Fruit fly (Drosophila melanogaster) whole organism, embryonic: ENCODE data around the gene CG31908.

Source experiments
- Atf6 ChIP-seq: fragments of 200-800 bp; sonication (Bioruptor generic); IDR thresholded peaks from 2 replicates; pipeline ENCODE4 v1.3.6; 2022; ENCODE audit warnings: missing biosample characterization, missing genetic modification characterization
- BEAF-32 ChIP-seq: fragments of 200-800 bp; sonication (Bioruptor generic); optimal IDR thresholded peaks from 3 replicates; lab custom pipeline; 2017; ENCODE audit warnings: missing biosample characterization, missing genetic modification characterization, mild to moderate bottlenecking, moderate library complexity, missing genetic modification reagents
- CG10431 ChIP-seq: fragments of 200-800 bp; sonication (Bioruptor generic); optimal IDR thresholded peaks from 3 replicates; lab custom pipeline; 2018; ENCODE audit warnings: missing biosample characterization, mild to moderate bottlenecking, missing genetic modification characterization
- CG12659 ChIP-seq: fragments of 200-800 bp; sonication (Bioruptor generic); optimal IDR thresholded peaks from 3 replicates; lab custom pipeline; 2017; ENCODE audit warnings: mild to moderate bottlenecking, missing biosample characterization, missing genetic modification reagents, missing genetic modification characterization
- CG14014 ChIP-seq: fragments of 200-800 bp; sonication (Bioruptor generic); IDR thresholded peaks from 2 replicates; pipeline ENCODE4 v1.3.6; 2022; ENCODE audit warnings: missing biosample characterization, missing genetic modification characterization
- CG14710 ChIP-seq: fragments of 200-800 bp; sonication (Bioruptor generic); optimal IDR thresholded peaks from 3 replicates; lab custom pipeline; 2019; ENCODE audit warnings: missing biosample characterization, mild to moderate bottlenecking, missing genetic modification characterization, moderate library complexity
- CG15073 ChIP-seq: fragments of 200-800 bp; sonication (Bioruptor generic); optimal IDR thresholded peaks from 2 replicates; lab custom pipeline; 2016; ENCODE audit warnings: missing biosample characterization, missing genetic modification characterization
- CG1603 ChIP-seq: fragments of 200-800 bp; sonication (Bioruptor generic); optimal IDR thresholded peaks from 2 replicates; lab custom pipeline; 2019; ENCODE audit warnings: missing biosample characterization, mild to moderate bottlenecking, missing genetic modification characterization, moderate library complexity
- CG30020 ChIP-seq: fragments of 200-800 bp; optimal IDR thresholded peaks from 2 replicates; lab custom pipeline; 2019; ENCODE audit warnings: missing biosample characterization, mild to moderate bottlenecking, missing genetic modification characterization, moderate library complexity
- CG34224 ChIP-seq: fragments of 200-800 bp; sonication (Bioruptor generic); IDR thresholded peaks from 3 replicates; pipeline ENCODE4 v1.3.6; 2022; ENCODE audit warnings: missing biosample characterization, missing genetic modification characterization; ENCODE audit not compliant: partially characterized antibody
- CG3847 ChIP-seq: fragments of 200-800 bp; sonication (Bioruptor generic); IDR thresholded peaks from 2 replicates; pipeline ENCODE4 v1.3.6; 2022; ENCODE audit warnings: missing biosample characterization, missing genetic modification characterization
- CG4617 ChIP-seq: fragments of 200-800 bp; sonication (Bioruptor generic); optimal IDR thresholded peaks from 3 replicates; lab custom pipeline; 2016; ENCODE audit warnings: missing biosample characterization, missing genetic modification characterization, borderline replicate concordance
- CG5953 ChIP-seq: fragments of 200-800 bp; sonication (Bioruptor generic); IDR thresholded peaks from 2 replicates; pipeline ENCODE4 v1.3.6; 2022; ENCODE audit warnings: missing biosample characterization, missing genetic modification characterization
- CG7928 ChIP-seq: fragments of 200-800 bp; sonication (Bioruptor generic); optimal IDR thresholded peaks from 2 replicates; lab custom pipeline; 2017; ENCODE audit warnings: missing biosample characterization, mild to moderate bottlenecking, missing genetic modification characterization
- CG7963 ChIP-seq: fragments of 200-800 bp; sonication (Bioruptor generic); IDR thresholded peaks from 3 replicates; pipeline ENCODE4 v1.3.6; 2022; ENCODE audit warnings: missing biosample characterization, missing genetic modification characterization; ENCODE audit not compliant: partially characterized antibody
- E2f1 ChIP-seq: fragments of 200-800 bp; sonication (Bioruptor generic); IDR thresholded peaks from 2 replicates; pipeline ENCODE4 v1.3.6; 2022; ENCODE audit warnings: missing biosample characterization, missing genetic modification characterization
- Ets65A ChIP-seq: fragments of 200-800 bp; sonication (Bioruptor generic); peaks from one replicate; lab custom pipeline; 2016; ENCODE audit warnings: missing biosample characterization, missing genetic modification characterization
- HLH4C ChIP-seq: fragments of 200-800 bp; sonication (Bioruptor generic); IDR thresholded peaks from 3 replicates; pipeline ENCODE4 v1.3.6; 2022; ENCODE audit warnings: missing biosample characterization, missing genetic modification characterization; ENCODE audit not compliant: partially characterized antibody
- HmgZ ChIP-seq: fragments of 200-800 bp; sonication (Bioruptor generic); optimal IDR thresholded peaks from 2 replicates; lab custom pipeline; 2018; ENCODE audit warnings: missing biosample characterization, mild to moderate bottlenecking, missing genetic modification characterization
- Hr3 ChIP-seq: fragments of 200-800 bp; sonication (Bioruptor generic); optimal IDR thresholded peaks from 3 replicates; lab custom pipeline; 2016; ENCODE audit warnings: missing biosample characterization, missing genetic modification characterization
- Med ChIP-seq: fragments of 200-800 bp; sonication (Bioruptor generic); peaks from one replicate; lab custom pipeline; 2016; ENCODE audit warnings: missing biosample characterization, missing genetic modification characterization, mild to moderate bottlenecking, inconsistent platforms, moderate library complexity
- Nf-YA ChIP-seq: fragments of 200-800 bp; sonication (Bioruptor generic); IDR thresholded peaks from 2 replicates; pipeline ENCODE4 v1.3.6; 2022; ENCODE audit warnings: missing biosample characterization, missing genetic modification characterization
- Opbp ChIP-seq: fragments of 200-800 bp; sonication (Bioruptor generic); IDR thresholded peaks from 3 replicates; pipeline ENCODE4 v1.3.6; 2022; ENCODE audit warnings: missing biosample characterization, missing genetic modification characterization; ENCODE audit not compliant: partially characterized antibody
- Ssrp ChIP-seq: fragments of 200-800 bp; sonication (Bioruptor generic); optimal IDR thresholded peaks from 2 replicates; lab custom pipeline; 2018; ENCODE audit warnings: missing biosample characterization, mild to moderate bottlenecking, missing genetic modification characterization, moderate library complexity
- bbx ChIP-seq: fragments of 200-800 bp; sonication (Bioruptor generic); IDR thresholded peaks from 2 replicates; pipeline ENCODE4 v1.3.6; 2022; ENCODE audit warnings: missing biosample characterization, missing genetic modification characterization; ENCODE audit not compliant: partially characterized antibody
- chinmo ChIP-seq: fragments of 200-800 bp; sonication (Bioruptor generic); IDR thresholded peaks from 4 replicates; pipeline ENCODE4 v1.3.6; 2022; ENCODE audit warnings: missing biosample characterization, missing genetic modification characterization; ENCODE audit not compliant: partially characterized antibody
- chm ChIP-seq: fragments of 200-800 bp; sonication (Bioruptor generic); IDR thresholded peaks from 2 replicates; pipeline ENCODE4 v1.3.6; 2022; ENCODE audit warnings: missing biosample characterization, missing genetic modification characterization
- crp ChIP-seq, 2 experiments: fragments of 200-800 bp; sonication (Bioruptor generic); optimal IDR thresholded peaks; 2 replicates in 1 of 2; 3 replicates in 1 of 2; lab custom pipeline; 2017; ENCODE audit warnings: missing biosample characterization in 2 of 2, missing genetic modification characterization in 2 of 2, mild to moderate bottlenecking in 1 of 2, moderate library complexity in 1 of 2
- emc ChIP-seq: fragments of 200-800 bp; sonication (Bioruptor generic); optimal IDR thresholded peaks from 2 replicates; lab custom pipeline; 2016; ENCODE audit warnings: missing biosample characterization, missing genetic modification characterization
- exex ChIP-seq: fragments of 200-800 bp; sonication (Bioruptor generic); optimal IDR thresholded peaks from 4 replicates; lab custom pipeline; 2018; ENCODE audit warnings: missing biosample characterization, mild to moderate bottlenecking, missing genetic modification characterization, moderate library complexity
- fu2 ChIP-seq: fragments of 200-800 bp; sonication (Bioruptor generic); optimal IDR thresholded peaks from 2 replicates; lab custom pipeline; 2016; ENCODE audit warnings: missing biosample characterization, missing genetic modification characterization
- gce ChIP-seq: fragments of 200-800 bp; sonication (Bioruptor generic); IDR thresholded peaks from 3 replicates; pipeline ENCODE4 v1.3.6; 2022; ENCODE audit warnings: missing biosample characterization, missing genetic modification characterization
- hkb ChIP-seq, 2 experiments: fragments of 200-800 bp in 1 of 2; fragments of >200 bp in 1 of 2; sonication (Bioruptor generic) in 1 of 2; IDR thresholded peaks in 1 of 2; optimal IDR thresholded peaks in 1 of 2; 2 replicates each; pipeline versions ENCODE4 v1.3.6 to Lab custom; 2017 to 2022; ENCODE audit warnings: missing biosample characterization in 1 of 2, missing genetic modification characterization in 1 of 2
- inv ChIP-seq: fragments of 200-800 bp; sonication (Bioruptor generic); IDR thresholded peaks from 2 replicates; pipeline ENCODE4 v1.3.6; 2022; ENCODE audit warnings: missing biosample characterization, missing genetic modification characterization; ENCODE audit not compliant: partially characterized antibody
- lmd ChIP-seq: fragments of 200-800 bp; sonication (Bioruptor generic); IDR thresholded peaks from 2 replicates; pipeline ENCODE4 v1.3.6; 2022; ENCODE audit warnings: missing biosample characterization, missing genetic modification characterization
- nerfin-1 ChIP-seq: fragments of 200-800 bp; sonication (Bioruptor generic); optimal IDR thresholded peaks from 3 replicates; lab custom pipeline; 2019; ENCODE audit warnings: missing biosample characterization, mild to moderate bottlenecking, missing genetic modification characterization, moderate library complexity
- nmo ChIP-seq: fragments of 200-800 bp; sonication (Bioruptor generic); optimal IDR thresholded peaks from 2 replicates; lab custom pipeline; 2018; ENCODE audit warnings: missing biosample characterization, mild to moderate bottlenecking, missing genetic modification characterization, moderate library complexity
- pros ChIP-seq: fragments of 200-800 bp; sonication (Bioruptor generic); optimal IDR thresholded peaks from 3 replicates; lab custom pipeline; 2019; ENCODE audit warnings: missing biosample characterization, mild to moderate bottlenecking, missing genetic modification characterization, moderate library complexity
- row ChIP-seq: fragments of 200-800 bp; sonication (Bioruptor generic); IDR thresholded peaks from 3 replicates; pipeline ENCODE4 v1.3.6; 2022; ENCODE audit warnings: missing biosample characterization, missing genetic modification characterization
- sd ChIP-seq: fragments of 200-800 bp; sonication (Bioruptor generic); optimal IDR thresholded peaks from 3 replicates; lab custom pipeline; 2018; ENCODE audit warnings: missing biosample characterization, mild to moderate bottlenecking, missing genetic modification characterization, moderate library complexity
- so ChIP-seq: fragments of 200-800 bp; sonication (Bioruptor generic); IDR thresholded peaks from 3 replicates; pipeline ENCODE4 v1.3.6; 2022; ENCODE audit warnings: missing biosample characterization, missing genetic modification characterization
- sr ChIP-seq: fragments of 200-800 bp; sonication (Bioruptor generic); IDR thresholded peaks from 3 replicates; pipeline ENCODE4 v1.3.6; 2022; ENCODE audit warnings: missing biosample characterization, missing genetic modification characterization
- toy ChIP-seq: fragments of 200-800 bp; sonication (Bioruptor generic); IDR thresholded peaks from 2 replicates; pipeline ENCODE4 v1.3.6; 2022; ENCODE audit warnings: missing biosample characterization, missing genetic modification characterization
- twi ChIP-seq: fragments of 200-800 bp; optimal IDR thresholded peaks from 2 replicates; lab custom pipeline; 2019; ENCODE audit warnings: missing biosample characterization, mild to moderate bottlenecking, missing genetic modification characterization, moderate library complexity
- tx ChIP-seq: fragments of 200-800 bp; sonication (Bioruptor generic); optimal IDR thresholded peaks from 2 replicates; lab custom pipeline; 2016; ENCODE audit warnings: missing biosample characterization, missing genetic modification characterization
- vnd ChIP-seq: fragments of 200-800 bp; sonication (Bioruptor generic); IDR thresholded peaks from 3 replicates; pipeline ENCODE4 v1.3.6; 2022; ENCODE audit warnings: missing biosample characterization, missing genetic modification characterization; ENCODE audit not compliant: partially characterized antibody
- wek ChIP-seq: fragments of 200-800 bp; sonication (Bioruptor generic); optimal IDR thresholded peaks from 3 replicates; lab custom pipeline; 2018; ENCODE audit warnings: missing biosample characterization, mild to moderate bottlenecking, missing genetic modification characterization, moderate library complexity
- zen ChIP-seq: fragments of 200-800 bp; sonication (Bioruptor generic); optimal IDR thresholded peaks from 3 replicates; lab custom pipeline; 2018; ENCODE audit warnings: missing biosample characterization, mild to moderate bottlenecking, missing genetic modification characterization, moderate library complexity

CG31908 gene

dm6 chr2L:7037773-7038327, 10.7 kb upstream of the CG31908 start, which contains the start of gene milt (continued):
- TF ChIP-seq hkb (optimal IDR thresholded peaks at IDR 0.05; lab: Kevin White, UChicago) (no peak), hkb (GFP tag; IDR thresholded peaks at IDR 0.05; lab: Robert Waterston, UW) (peak; percentile 41; the same call in 1 of the 2 replicates), gce (no peak), fu2 (GFP tag; lab: Kevin White, UChicago) (no peak), CG4617 (peak; percentile 78), E2f1 (GFP tag; lab: Robert Waterston, UW) (no peak), so (GFP tag; lab: Robert Waterston, UW) (peak; percentile 72; the same call in 2 of the 3 replicates), lmd (no peak), Med (peak; percentile 72), CG3847 (GFP tag; lab: Robert Waterston, UW) (no peak), nerfin-1 (tag; lab: Kevin White, UChicago) (peak; percentile 31), CG12659 (GFP tag; lab: Kevin White, UChicago) (peak; percentile 63), chinmo (GFP tag; lab: Robert Waterston, UW) (peak; percentile 78), toy (GFP tag; lab: Robert Waterston, UW) (no peak), CG1603 (tag; lab: Kevin White, UChicago) (peak; percentile 65), CG34224 (peak; percentile 79), bbx (GFP tag; lab: Robert Waterston, UW) (peak; percentile 94), CG15073 (GFP tag; lab: Kevin White, UChicago) (no peak), Ets65A (GFP tag; lab: Kevin White, UChicago) (peak; percentile 85), HmgZ (tag; lab: Kevin White, UChicago) (peak; percentile 60), nmo (GFP tag; lab: Kevin White, UChicago) (peak; percentile 47), row (GFP tag; lab: Robert Waterston, UW) (peak; percentile 37; the same call in 1 of the 3 replicates), zen (tag; lab: Kevin White, UChicago) (peak; percentile 1), crp (GFP tag; optimal IDR thresholded peaks at IDR 0.05; lab: Kevin White, UChicago) (peak in 1 of 2 experiments; percentile 14), HLH4C (peak; percentile 93), emc (GFP tag; lab: Kevin White, UChicago) (peak; percentile 9), sr (GFP tag; lab: Robert Waterston, UW) (no peak), CG5953 (GFP tag; lab: Robert Waterston, UW) (no peak), BEAF-32 (peak; percentile 81), Ssrp (tag; lab: Kevin White, UChicago) (peak; percentile 2), CG10431 (no peak), Atf6 (no peak), Opbp (GFP tag; lab: Robert Waterston, UW) (peak; percentile 91), CG30020 (tag; lab: Kevin White, UChicago) (peak; percentile 36), vnd (GFP tag; lab: Robert Waterston, UW) (peak; percentile 86), inv (GFP tag; lab: Robert Waterston, UW) (peak; percentile 70), CG7928 (GFP tag; lab: Kevin White, UChicago) (peak; percentile 96), sd (tag; lab: Kevin White, UChicago) (peak; percentile 11), pros (GFP tag; lab: Kevin White, UChicago) (no peak), tx (GFP tag; lab: Kevin White, UChicago) (no peak), exex (peak; percentile 12), twi (tag; lab: Kevin White, UChicago) (peak; percentile 40), CG7963 (GFP tag; lab: Robert Waterston, UW) (peak; percentile 92), wek (GFP tag; lab: Kevin White, UChicago) (no peak), chm (GFP tag; lab: Robert Waterston, UW) (peak; percentile 57), Hr3 (GFP tag; lab: Kevin White, UChicago) (no peak), CG14710 (tag; lab: Kevin White, UChicago) (peak; percentile 31), Nf-YA (no peak), CG14014 (GFP tag; lab: Robert Waterston, UW) (no peak)
